Worm (Caenorhabditis elegans): Measurements from ENCODE around the gene col-103.

ce11 chrIV:749557-749956 is 13.9 kb downstream of the col-103 start:
- no peak for TF ChIP-seq aly-2 (tag; optimal IDR thresholded peaks at IDR 0.05)
- no peak for TF ChIP-seq lsy-12 (tag; optimal IDR thresholded peaks at IDR 0.05)
- TF ChIP-seq egl-27 (tag; optimal IDR thresholded peaks at IDR 0.05), result no peak
- no peak for TF ChIP-seq ztf-4 (tag; optimal IDR thresholded peaks at IDR 0.05)
- TF ChIP-seq hmg-11 (tag; optimal IDR thresholded peaks at IDR 0.05), result no peak
- no peak for TF ChIP-seq nhr-237 (tag; optimal IDR thresholded peaks at IDR 0.05)
- TF ChIP-seq nhr-12 (tag; optimal IDR thresholded peaks at IDR 0.05), result no peak

All from whole organism, L3 larva.